Worm (Caenorhabditis elegans) whole organism, mixed stage, embryonic: ENCODE data around the gene clec-35.

Experiments
- M03D4.4 ChIP-seq: sonication (generic microtip); optimal IDR thresholded peaks from 2 replicates; lab custom pipeline; 2017; ENCODE audit warnings: mild to moderate bottlenecking, missing genetic modification characterization, missing compliant biosample characterization
- bed-3 ChIP-seq: fragments of 200-800 bp; sonication (Bioruptor generic); optimal IDR thresholded peaks from 3 replicates; lab custom pipeline; 2018; ENCODE audit warnings: mild to moderate bottlenecking, missing genetic modification characterization, moderate library complexity, missing compliant biosample characterization
- blmp-1 ChIP-seq: fragments of 150-350 bp; optimal IDR thresholded peaks from 2 replicates; lab custom pipeline; 2014; ENCODE audit warnings: missing biosample characterization, missing genetic modification characterization
- ceh-39 ChIP-seq: fragments of 150-350 bp; optimal IDR thresholded peaks from 2 replicates; lab custom pipeline; 2014; ENCODE audit warnings: missing biosample characterization, missing genetic modification characterization
- ceh-43 ChIP-seq: fragments of 200-800 bp; sonication (Bioruptor generic); optimal IDR thresholded peaks from 2 replicates; lab custom pipeline; 2018; ENCODE audit warnings: mild to moderate bottlenecking, missing genetic modification characterization, moderate library complexity, missing compliant biosample characterization
- ceh-83 ChIP-seq: fragments of 200-800 bp; sonication (Bioruptor generic); optimal IDR thresholded peaks from 2 replicates; lab custom pipeline; 2018; ENCODE audit warnings: mild to moderate bottlenecking, missing genetic modification characterization, missing compliant biosample characterization
- ces-1 ChIP-seq: fragments of 150-350 bp; optimal IDR thresholded peaks from 2 replicates; lab custom pipeline; 2014; ENCODE audit warnings: missing biosample characterization, missing genetic modification reagents, missing genetic modification characterization
- cnd-1 ChIP-seq: fragments of 200-800 bp; sonication (Bioruptor generic); optimal IDR thresholded peaks from 2 replicates; lab custom pipeline; 2018; ENCODE audit warnings: mild to moderate bottlenecking, missing genetic modification characterization, missing compliant biosample characterization
- elt-1 ChIP-seq: sonication (generic microtip); optimal IDR thresholded peaks from 2 replicates; lab custom pipeline; 2017; ENCODE audit warnings: missing genetic modification characterization, mild to moderate bottlenecking, missing compliant biosample characterization, antibody characterized with exemption, moderate library complexity, borderline replicate concordance; ENCODE audit not compliant: insufficient read depth
- elt-3 ChIP-seq: fragments of 150-350 bp; optimal IDR thresholded peaks from 2 replicates; lab custom pipeline; 2014; ENCODE audit warnings: missing biosample characterization, missing genetic modification characterization
- flh-1 ChIP-seq: fragments of 200-800 bp; sonication (Bioruptor generic); optimal IDR thresholded peaks from 2 replicates; lab custom pipeline; 2018; ENCODE audit warnings: mild to moderate bottlenecking, missing genetic modification characterization, moderate library complexity, missing compliant biosample characterization
- ham-2 ChIP-seq: fragments of 200-800 bp; sonication (Bioruptor generic); optimal IDR thresholded peaks from 2 replicates; lab custom pipeline; 2018; ENCODE audit warnings: mild to moderate bottlenecking, missing genetic modification characterization, missing compliant biosample characterization
- lin-32 ChIP-seq: fragments of 200-800 bp; sonication (Bioruptor generic); optimal IDR thresholded peaks from 2 replicates; lab custom pipeline; 2018; ENCODE audit warnings: mild to moderate bottlenecking, missing genetic modification characterization, missing compliant biosample characterization
- lsy-2 ChIP-seq: fragments of 150-350 bp; optimal IDR thresholded peaks from 2 replicates; lab custom pipeline; 2014; ENCODE audit warnings: missing biosample characterization, missing genetic modification characterization
- mab-5 ChIP-seq: fragments of 150-350 bp; optimal IDR thresholded peaks from 2 replicates; lab custom pipeline; 2014; ENCODE audit warnings: missing biosample characterization, missing genetic modification characterization
- mep-1 ChIP-seq: fragments of 150-350 bp; optimal IDR thresholded peaks from 2 replicates; lab custom pipeline; 2017; ENCODE audit warnings: missing biosample characterization, missing genetic modification reagents, missing genetic modification characterization, inconsistent platforms
- mls-2 ChIP-seq: sonication (generic microtip); optimal IDR thresholded peaks from 2 replicates; lab custom pipeline; 2016; ENCODE audit warnings: mild to moderate bottlenecking, missing genetic modification characterization, moderate library complexity, missing compliant biosample characterization
- nhr-12 ChIP-seq: fragments of 150-350 bp; optimal IDR thresholded peaks from 2 replicates; lab custom pipeline; 2014; ENCODE audit warnings: missing biosample characterization, missing genetic modification characterization
- nhr-237 ChIP-seq: fragments of 150-350 bp; optimal IDR thresholded peaks from 2 replicates; lab custom pipeline; 2014; ENCODE audit warnings: missing biosample characterization, missing genetic modification characterization
- nhr-28 ChIP-seq: fragments of 150-350 bp; optimal IDR thresholded peaks from 2 replicates; lab custom pipeline; 2014; ENCODE audit warnings: missing biosample characterization, missing genetic modification characterization
- pha-4 ChIP-seq: fragments of 150-350 bp; optimal IDR thresholded peaks from 2 replicates; lab custom pipeline; 2018; ENCODE audit warnings: missing biosample characterization, missing genetic modification reagents, missing genetic modification characterization
- sem-2 ChIP-seq: fragments of 200-800 bp; sonication (Bioruptor generic); optimal IDR thresholded peaks from 2 replicates; lab custom pipeline; 2018; ENCODE audit warnings: mild to moderate bottlenecking, missing genetic modification characterization, missing compliant biosample characterization
- snpc-4 ChIP-seq: fragments of 150-350 bp; optimal IDR thresholded peaks from 2 replicates; lab custom pipeline; 2014; ENCODE audit warnings: missing biosample characterization, missing genetic modification characterization
- tbx-8 ChIP-seq: fragments of 200-800 bp; sonication (Bioruptor generic); optimal IDR thresholded peaks from 2 replicates; lab custom pipeline; 2018; ENCODE audit warnings: mild to moderate bottlenecking, missing genetic modification characterization, moderate library complexity, missing compliant biosample characterization
- unc-39 ChIP-seq: fragments of 150-350 bp; optimal IDR thresholded peaks from 2 replicates; lab custom pipeline; 2014; ENCODE audit warnings: missing biosample characterization, missing genetic modification characterization
- zip-8 ChIP-seq: fragments of 150-350 bp; optimal IDR thresholded peaks from 2 replicates; lab custom pipeline; 2014; ENCODE audit warnings: missing biosample characterization, missing genetic modification characterization
- ztf-11 ChIP-seq: fragments of 150-350 bp; optimal IDR thresholded peaks from 2 replicates; lab custom pipeline; 2014; ENCODE audit warnings: missing biosample characterization, missing genetic modification characterization

clec-35 gene

ce11 chrV:16808168-16808567 is 45.7 kb downstream of the clec-35 start:
- TF ChIP-seq ceh-39 (no peak), ham-2 (GFP tag; lab: Kevin White, UChicago) (no peak), nhr-28 (tag; lab: Kevin White, UChicago) (no peak), tbx-8 (GFP tag; lab: Kevin White, UChicago) (no peak), zip-8 (tag; lab: Kevin White, UChicago) (no peak), lsy-2 (tag; lab: Kevin White, UChicago) (no peak), elt-1 (tag; lab: Kevin White, UChicago) (no peak), bed-3 (GFP tag; lab: Kevin White, UChicago) (no peak), flh-1 (no peak), elt-3 (no peak), mab-5 (tag; lab: Kevin White, UChicago) (no peak), sem-2 (GFP tag; lab: Kevin White, UChicago) (no peak), lin-32 (GFP tag; lab: Kevin White, UChicago) (no peak), mep-1 (tag; lab: Kevin White, UChicago) (no peak), ceh-43 (GFP tag; lab: Kevin White, UChicago) (no peak), M03D4.4 (tag; lab: Kevin White, UChicago) (no peak), ceh-83 (GFP tag; lab: Kevin White, UChicago) (no peak), ztf-11 (no peak), ces-1 (GFP tag; lab: Kevin White, UChicago) (no peak), snpc-4 (tag; lab: Kevin White, UChicago) (no peak)

DNA sequence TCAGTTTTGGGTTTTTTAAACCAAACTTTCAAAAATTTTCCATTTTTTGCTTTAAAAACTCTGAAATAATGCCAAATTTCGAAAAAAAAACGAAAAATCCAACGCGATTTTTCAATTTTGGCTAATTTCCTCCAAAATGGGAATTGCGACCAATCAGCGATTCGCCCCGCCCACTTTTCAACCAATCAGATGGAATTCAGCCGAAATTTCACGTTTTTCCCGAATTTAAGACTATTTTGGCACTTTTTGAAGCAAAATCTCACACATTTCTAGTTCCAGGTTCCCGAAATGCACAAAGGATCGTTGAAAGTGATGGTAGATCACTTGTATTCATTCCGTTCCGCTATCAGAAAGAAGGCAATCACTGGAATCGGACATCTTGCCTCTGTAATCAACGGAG is 49.1 kb downstream of the clec-35 start:
- TF ChIP-seq mab-5 (tag; lab: Kevin White, UChicago) = no peak
- no peak for TF ChIP-seq ham-2 (GFP tag; lab: Kevin White, UChicago)
- TF ChIP-seq lsy-2 (tag; lab: Kevin White, UChicago) = no peak
- no peak for TF ChIP-seq mls-2 (tag; lab: Kevin White, UChicago)
- TF ChIP-seq nhr-28 (tag; lab: Kevin White, UChicago) = no peak
- no peak for TF ChIP-seq ceh-83 (GFP tag; lab: Kevin White, UChicago)
- no peak for TF ChIP-seq ceh-39
- no peak for TF ChIP-seq nhr-12 (tag; lab: Kevin White, UChicago)

DNA sequence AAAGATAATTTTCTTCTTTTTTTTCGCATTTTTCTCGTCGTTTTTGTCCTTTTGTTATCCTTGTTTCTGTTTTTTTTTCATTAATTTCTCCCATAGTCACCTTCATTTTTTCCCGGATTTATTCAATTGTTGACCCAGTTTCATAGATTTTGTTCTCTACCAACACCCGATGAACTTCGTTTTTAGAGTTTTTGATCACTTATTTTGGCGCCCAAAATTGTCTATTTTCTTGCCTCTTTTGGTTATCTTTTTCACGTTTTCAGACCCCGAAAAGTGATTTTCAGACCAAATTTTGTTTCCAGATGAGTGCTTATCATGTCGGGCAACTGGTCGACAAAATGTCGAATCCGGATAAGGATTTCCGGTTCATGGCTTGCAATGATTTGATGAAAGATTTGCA is 51.3 kb downstream of the clec-35 start, which contains the start of gene cand-1:
cand-1 (plus strand) TSS at position 301 of the 400 bp plus-strand sequence.
- TF ChIP-seq pha-4 (tag; lab: Kevin White, UChicago) = no peak
- no peak for TF ChIP-seq nhr-237
- no peak for TF ChIP-seq M03D4.4 (tag; lab: Kevin White, UChicago)
- no peak for TF ChIP-seq lsy-2 (tag; lab: Kevin White, UChicago)
- TF ChIP-seq zip-8 (tag; lab: Kevin White, UChicago) = no peak
- TF ChIP-seq unc-39 (tag; lab: Kevin White, UChicago) = no peak
- TF ChIP-seq cnd-1 (tag; lab: Kevin White, UChicago) = no peak
- TF ChIP-seq tbx-8 (GFP tag; lab: Kevin White, UChicago) = no peak
- TF ChIP-seq bed-3 (GFP tag; lab: Kevin White, UChicago) = no peak
- no peak for TF ChIP-seq ces-1 (GFP tag; lab: Kevin White, UChicago)
- TF ChIP-seq flh-1 = no peak
- TF ChIP-seq nhr-12 (tag; lab: Kevin White, UChicago) = no peak
- no peak for TF ChIP-seq mep-1 (tag; lab: Kevin White, UChicago)
- no peak for TF ChIP-seq nhr-28 (tag; lab: Kevin White, UChicago)
- no peak for TF ChIP-seq blmp-1 (tag; lab: Kevin White, UChicago)
- no peak for TF ChIP-seq elt-1 (tag; lab: Kevin White, UChicago)
- TF ChIP-seq sem-2 (GFP tag; lab: Kevin White, UChicago) = no peak
